Fruit fly (Drosophila melanogaster): ENCODE results near the gene ghi.

DNA sequence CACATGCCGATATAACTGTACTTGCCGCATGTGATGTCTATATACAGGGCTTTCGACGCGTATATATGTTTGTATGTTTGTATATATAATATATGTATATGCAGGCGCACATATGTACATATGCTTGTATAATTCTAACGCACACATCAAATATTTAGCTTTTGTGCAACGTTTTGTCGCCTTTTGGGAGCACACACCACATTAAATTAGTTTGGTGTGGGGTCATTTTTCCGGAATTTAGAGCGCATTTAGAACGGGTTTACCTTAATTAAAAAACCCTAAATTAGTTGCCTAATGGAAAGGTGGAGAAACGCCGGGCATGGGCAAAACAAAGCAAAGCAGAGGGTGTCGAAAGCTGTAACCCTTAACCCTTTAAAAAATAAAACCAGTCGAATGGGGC, 15.6 kb downstream of the ghi start:
- TF ChIP-seq CG8478 (optimal IDR thresholded peaks at IDR 0.05) (no peak), CTCF (optimal IDR thresholded peaks at IDR 0.05) (no peak)
